Worm (Caenorhabditis elegans): ENCODE results near the gene sra-27.
A peak's percentile ranks its signal among the peaks of the same experiment; 100 is the strongest.

DNA sequence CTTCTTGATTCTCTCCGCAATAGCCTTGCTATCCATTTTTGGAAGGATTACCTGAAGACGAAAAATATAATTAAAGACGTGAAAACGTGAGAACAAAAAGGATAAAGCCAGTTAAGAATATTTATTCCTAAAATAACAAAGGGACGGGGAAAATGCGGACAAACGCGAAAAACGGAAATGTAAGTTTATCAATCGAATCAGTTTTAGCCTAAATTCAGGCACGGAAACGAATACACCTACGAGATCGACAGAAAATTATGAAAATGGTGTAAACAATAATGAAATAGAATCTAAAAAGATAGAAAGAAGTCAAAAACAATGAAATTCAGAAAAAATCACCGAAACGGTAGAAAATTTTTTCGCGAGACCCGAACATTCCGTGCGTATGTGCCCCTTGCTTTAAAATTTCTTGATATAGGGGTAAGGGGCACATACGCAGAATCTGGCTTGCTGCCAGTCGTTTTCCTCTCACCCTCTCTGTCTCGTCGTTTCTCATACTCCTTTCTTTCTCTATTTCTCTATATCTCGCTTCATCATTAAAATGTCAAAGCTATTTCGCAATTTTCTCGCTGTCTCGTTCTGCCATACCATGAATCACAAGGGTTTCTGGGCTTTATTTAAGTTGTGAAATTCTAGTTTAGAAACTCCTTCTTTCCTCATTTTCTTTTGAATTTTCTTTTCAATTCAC is 19.9 kb downstream of the sra-27 start, which contains the start of gene icd-1:
- TF ChIP-seq W03F9.2 (tag; optimal IDR thresholded peaks at IDR 0.05) (peak; percentile 95), him-1 (tag; optimal IDR thresholded peaks at IDR 0.05) (peak; percentile 78), dao-5 (tag; optimal IDR thresholded peaks at IDR 0.05) (no peak)

Measured in whole organism, L4/young adult.